Fruit fly (Drosophila melanogaster) Kc167 (cell line): ENCODE results near the gene CG34290.

Experiments
- Sin3A ChIP-seq: fragments of >200 bp; optimal IDR thresholded peaks from 2 replicates; lab custom pipeline; 2018; ENCODE audit warnings: missing external identifiers
- insv ChIP-seq: fragments of >200 bp; optimal IDR thresholded peaks from 3 replicates; lab custom pipeline; 2018; ENCODE audit warnings: missing external identifiers
- psq ChIP-seq: fragments of >200 bp; optimal IDR thresholded peaks from 2 replicates; lab custom pipeline; 2017; ENCODE audit warnings: missing external identifiers

DNA sequence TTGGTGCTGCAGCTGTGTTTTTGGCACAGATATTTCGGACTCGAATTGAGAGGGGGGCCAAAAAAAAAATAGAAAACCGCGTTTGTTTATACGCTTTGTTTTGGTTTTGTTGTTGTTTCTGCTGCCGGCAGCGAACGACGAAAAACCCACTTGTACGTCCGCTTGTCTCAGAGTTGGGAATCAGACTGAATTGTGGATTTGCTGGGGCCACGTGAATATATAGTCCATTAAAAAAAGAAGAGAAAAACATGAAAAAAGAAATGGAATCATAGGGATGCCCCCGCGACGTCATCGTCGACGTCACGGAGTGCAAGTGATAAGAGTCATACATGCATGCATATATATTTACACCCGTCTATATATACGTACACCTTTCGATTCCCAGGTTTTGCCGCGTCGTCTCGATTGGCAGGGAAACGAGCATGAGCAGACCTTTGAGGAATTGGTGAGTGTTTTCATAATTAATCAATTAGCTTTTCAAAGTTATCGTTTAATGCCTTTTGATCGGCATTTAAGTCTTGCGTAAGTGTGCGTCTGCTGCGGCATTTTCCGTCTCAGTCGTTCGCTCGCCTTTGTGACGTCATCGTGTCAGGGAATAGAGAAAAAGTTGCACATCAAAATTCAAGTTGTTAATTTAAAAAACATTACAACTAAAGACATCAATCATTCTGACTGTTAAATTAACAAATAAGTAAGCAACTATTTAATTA is 30.2 kb upstream of the CG34290 start:
- TF ChIP-seq insv (lab: Kevin White, UChicago) = no peak
- no peak for TF ChIP-seq psq
- no peak for TF ChIP-seq Sin3A
